Fruit fly (Drosophila melanogaster): ENCODE measurements around the gene IleRS.

Gene IleRS

dm6 chr3L:22287994-22288766, at the start of gene IleRS, which contains the start of gene Hem:
Gene IleRS, plus strand, starts transcription at chr3L:22288665.
Gene Hem, minus strand, starts transcription at chr3L:22288195.
- TF ChIP-seq insv (optimal IDR thresholded peaks at IDR 0.05) (no peak), h (optimal IDR thresholded peaks at IDR 0.05) (no peak), ttk (optimal IDR thresholded peaks at IDR 0.05) (no peak), Sin3A (optimal IDR thresholded peaks at IDR 0.05) (no peak), psq (optimal IDR thresholded peaks at IDR 0.05) (no peak), Myc (optimal IDR thresholded peaks at IDR 0.05) (no peak)

dm6 chr3L:22242241-22242640, 46.2 kb upstream of the IleRS start:
- no peak for TF ChIP-seq Sin3A (optimal IDR thresholded peaks at IDR 0.05)
- no peak for TF ChIP-seq ttk (optimal IDR thresholded peaks at IDR 0.05)
- no peak for TF ChIP-seq insv (optimal IDR thresholded peaks at IDR 0.05)
- TF ChIP-seq Myc (optimal IDR thresholded peaks at IDR 0.05), result no peak
- TF ChIP-seq h (optimal IDR thresholded peaks at IDR 0.05), result no peak
- TF ChIP-seq psq (optimal IDR thresholded peaks at IDR 0.05), result no peak

dm6 chr3L:22262797-22263423, 25.6 kb upstream of the IleRS start, which contains the start of the genes Rich and Ddx1:
Gene Rich, minus strand, starts transcription at chr3L:22262921.
Gene Ddx1, plus strand, starts transcription at chr3L:22263369.
- TF ChIP-seq ttk (optimal IDR thresholded peaks at IDR 0.05) (no peak), Myc (optimal IDR thresholded peaks at IDR 0.05) (no peak), Sin3A (optimal IDR thresholded peaks at IDR 0.05) (no peak), psq (optimal IDR thresholded peaks at IDR 0.05) (no peak), h (optimal IDR thresholded peaks at IDR 0.05) (no peak), insv (optimal IDR thresholded peaks at IDR 0.05) (no peak)

dm6 chr3L:22266535-22266934, 21.9 kb upstream of the IleRS start, which contains the start of gene CG11523:
Gene CG11523, minus strand, starts transcription at chr3L:22266679.
- TF ChIP-seq insv (optimal IDR thresholded peaks at IDR 0.05) (no peak), h (optimal IDR thresholded peaks at IDR 0.05) (no peak), Myc (optimal IDR thresholded peaks at IDR 0.05) (no peak), ttk (optimal IDR thresholded peaks at IDR 0.05) (no peak), psq (optimal IDR thresholded peaks at IDR 0.05) (no peak), Sin3A (optimal IDR thresholded peaks at IDR 0.05) (no peak)

- no peak for TF ChIP-seq Myc (optimal IDR thresholded peaks at IDR 0.05)
- TF ChIP-seq insv (optimal IDR thresholded peaks at IDR 0.05), result no peak
- no peak for TF ChIP-seq ttk (optimal IDR thresholded peaks at IDR 0.05)
- TF ChIP-seq psq (optimal IDR thresholded peaks at IDR 0.05), result no peak
- TF ChIP-seq h (optimal IDR thresholded peaks at IDR 0.05), result no peak
- no peak for TF ChIP-seq Sin3A (optimal IDR thresholded peaks at IDR 0.05)
These were observed 21.1 kb upstream of the IleRS start, which contains the start of gene Csp for dm6 chr3L:22267248-22267957. Gene Csp, plus strand, starts transcription at chr3L:22267382.

- TF ChIP-seq ttk (optimal IDR thresholded peaks at IDR 0.05) (no peak), Myc (optimal IDR thresholded peaks at IDR 0.05) (no peak), insv (optimal IDR thresholded peaks at IDR 0.05) (no peak), Sin3A (optimal IDR thresholded peaks at IDR 0.05) (no peak), h (optimal IDR thresholded peaks at IDR 0.05) (no peak), psq (optimal IDR thresholded peaks at IDR 0.05) (no peak)
These were observed 14.8 kb upstream of the IleRS start, which contains the start of gene Srpk79D for dm6 chr3L:22273529-22274301. Gene Srpk79D, plus strand, starts transcription at chr3L:22273985.

- TF ChIP-seq h (optimal IDR thresholded peaks at IDR 0.05) (no peak), Myc (optimal IDR thresholded peaks at IDR 0.05) (no peak), psq (optimal IDR thresholded peaks at IDR 0.05) (no peak), ttk (optimal IDR thresholded peaks at IDR 0.05) (no peak), insv (optimal IDR thresholded peaks at IDR 0.05) (no peak), Sin3A (optimal IDR thresholded peaks at IDR 0.05) (no peak)
These were observed 12.5 kb upstream of the IleRS start for dm6 chr3L:22275989-22276388.

dm6 chr3L:22276614-22277013, 11.9 kb upstream of the IleRS start:
- TF ChIP-seq Sin3A (optimal IDR thresholded peaks at IDR 0.05) (no peak), Myc (optimal IDR thresholded peaks at IDR 0.05) (no peak), psq (optimal IDR thresholded peaks at IDR 0.05) (no peak), ttk (optimal IDR thresholded peaks at IDR 0.05) (no peak), insv (optimal IDR thresholded peaks at IDR 0.05) (no peak), h (optimal IDR thresholded peaks at IDR 0.05) (no peak)

dm6 chr3L:22277186-22277585, 11.3 kb upstream of the IleRS start:
- TF ChIP-seq h (optimal IDR thresholded peaks at IDR 0.05) (no peak), ttk (optimal IDR thresholded peaks at IDR 0.05) (no peak), psq (optimal IDR thresholded peaks at IDR 0.05) (no peak), insv (optimal IDR thresholded peaks at IDR 0.05) (no peak), Sin3A (optimal IDR thresholded peaks at IDR 0.05) (no peak), Myc (optimal IDR thresholded peaks at IDR 0.05) (no peak)

- TF ChIP-seq Sin3A (optimal IDR thresholded peaks at IDR 0.05) (no peak), psq (optimal IDR thresholded peaks at IDR 0.05) (no peak), ttk (optimal IDR thresholded peaks at IDR 0.05) (no peak), Myc (optimal IDR thresholded peaks at IDR 0.05) (no peak), h (optimal IDR thresholded peaks at IDR 0.05) (no peak), insv (optimal IDR thresholded peaks at IDR 0.05) (no peak)
These were observed 28.4 kb downstream of the IleRS start for dm6 chr3L:22316913-22317312.

- TF ChIP-seq h (optimal IDR thresholded peaks at IDR 0.05) (no peak), Sin3A (optimal IDR thresholded peaks at IDR 0.05) (no peak), Myc (optimal IDR thresholded peaks at IDR 0.05) (no peak), ttk (optimal IDR thresholded peaks at IDR 0.05) (no peak), insv (optimal IDR thresholded peaks at IDR 0.05) (no peak)
These were observed 41.0 kb downstream of the IleRS start, which contains the start of gene CG32450 for dm6 chr3L:22329478-22329877. Gene CG32450, plus strand, starts transcription at chr3L:22329778.
